Worm (Caenorhabditis elegans) whole organism, young adult: ENCODE data around the gene T21H3.5.

Experiments
- C06A6.2 ChIP-seq: fragments of 200-800 bp; sonication (Bioruptor generic); conservative IDR thresholded peaks from 2 replicates; pipeline ENCODE4 v1.3.6; 2022; ENCODE audit warnings: missing genetic modification characterization, missing compliant biosample characterization
- C17E4.6 ChIP-seq: fragments of 200-800 bp; sonication (Bioruptor generic); IDR thresholded peaks from 2 replicates; pipeline ENCODE4 v1.3.6; 2022; ENCODE audit warnings: missing genetic modification reagents, missing genetic modification characterization, missing compliant biosample characterization
- D2030.7 ChIP-seq: fragments of 200-800 bp; sonication (Bioruptor generic); IDR thresholded peaks from 2 replicates; pipeline ENCODE4 v1.3.6; 2022; ENCODE audit warnings: missing genetic modification reagents, missing genetic modification characterization, missing compliant biosample characterization
- F33H1.4 ChIP-seq: fragments of 200-800 bp; sonication (Bioruptor generic); IDR thresholded peaks from 2 replicates; pipeline ENCODE4 v1.3.6; 2022; ENCODE audit warnings: missing genetic modification reagents, missing genetic modification characterization, missing compliant biosample characterization
- K12H6.12 ChIP-seq: fragments of 200-800 bp; sonication (Bioruptor generic); optimal IDR thresholded peaks from 2 replicates; lab custom pipeline; 2018; ENCODE audit warnings: mild to moderate bottlenecking, missing genetic modification characterization, missing compliant biosample characterization
- T07F8.4 ChIP-seq: sonication (generic microtip); optimal IDR thresholded peaks from 2 replicates; lab custom pipeline; 2016; ENCODE audit warnings: mild to moderate bottlenecking, missing genetic modification characterization, moderate library complexity, missing compliant biosample characterization
- Y95B8A.8 ChIP-seq: fragments of 200-800 bp; sonication (Bioruptor generic); IDR thresholded peaks from 2 replicates; pipeline ENCODE4 v1.3.6; 2022; ENCODE audit warnings: missing genetic modification reagents, missing genetic modification characterization, missing compliant biosample characterization
- aptf-2 ChIP-seq: fragments of 200-800 bp; sonication (Bioruptor generic); conservative IDR thresholded peaks from 2 replicates; pipeline ENCODE4 v1.3.6; 2022; ENCODE audit warnings: missing genetic modification reagents, missing genetic modification characterization, missing compliant biosample characterization
- atf-7 ChIP-seq: sonication (generic microtip); optimal IDR thresholded peaks from 2 replicates; lab custom pipeline; 2017; ENCODE audit warnings: mild to moderate bottlenecking, missing genetic modification characterization, missing compliant biosample characterization
- athp-1 ChIP-seq: sonication (generic microtip); optimal IDR thresholded peaks from 2 replicates; lab custom pipeline; 2017; ENCODE audit warnings: mild to moderate bottlenecking, missing genetic modification characterization, missing compliant biosample characterization
- attf-3 ChIP-seq: fragments of 200-800 bp; sonication (Bioruptor generic); conservative IDR thresholded peaks from 2 replicates; pipeline ENCODE4 v1.3.6; 2022; ENCODE audit warnings: missing genetic modification reagents, missing genetic modification characterization, missing compliant biosample characterization
- attf-5 ChIP-seq: fragments of 200-800 bp; sonication (Bioruptor generic); optimal IDR thresholded peaks from 2 replicates; lab custom pipeline; 2018; ENCODE audit warnings: mild to moderate bottlenecking, missing genetic modification characterization, missing compliant biosample characterization
- ceh-100 ChIP-seq: fragments of 200-800 bp; sonication (Bioruptor generic); IDR thresholded peaks from 2 replicates; pipeline ENCODE4 v1.3.6; 2022; ENCODE audit warnings: missing genetic modification reagents, missing genetic modification characterization, missing compliant biosample characterization
- ceh-27 ChIP-seq: fragments of 200-800 bp; sonication (Bioruptor generic); optimal IDR thresholded peaks from 2 replicates; lab custom pipeline; 2018; ENCODE audit warnings: mild to moderate bottlenecking, missing genetic modification characterization, moderate library complexity, missing compliant biosample characterization
- ceh-91 ChIP-seq: fragments of 200-800 bp; sonication (Bioruptor generic); IDR thresholded peaks from 2 replicates; pipeline ENCODE4 v1.3.6; 2022; ENCODE audit warnings: missing genetic modification reagents, missing genetic modification characterization, missing compliant biosample characterization
- dox-1 ChIP-seq: fragments of 200-800 bp; sonication (Bioruptor generic); IDR thresholded peaks from 2 replicates; pipeline ENCODE4 v1.3.6; 2022; ENCODE audit warnings: missing genetic modification reagents, missing genetic modification characterization, missing compliant biosample characterization
- dpl-1 ChIP-seq: fragments of 150-350 bp; optimal IDR thresholded peaks from 2 replicates; lab custom pipeline; 2014; ENCODE audit warnings: missing biosample characterization, missing genetic modification reagents, missing genetic modification characterization
- egl-44 ChIP-seq: fragments of 200-800 bp; sonication (Bioruptor generic); IDR thresholded peaks from 2 replicates; pipeline ENCODE4 v1.3.6; 2022; ENCODE audit warnings: missing genetic modification reagents, missing genetic modification characterization, missing compliant biosample characterization
- egrh-3 ChIP-seq: fragments of 200-800 bp; sonication (Bioruptor generic); IDR thresholded peaks from 2 replicates; pipeline ENCODE4 v1.3.6; 2022; ENCODE audit warnings: missing genetic modification reagents, missing genetic modification characterization, missing compliant biosample characterization
- ekl-4 ChIP-seq: fragments of 200-800 bp; sonication (Bioruptor generic); IDR thresholded peaks from 2 replicates; pipeline ENCODE4 v1.3.6; 2022; ENCODE audit warnings: missing genetic modification reagents, missing genetic modification characterization, missing compliant biosample characterization
- hmg-1.2 ChIP-seq: fragments of 200-800 bp; sonication (Bioruptor generic); IDR thresholded peaks from 2 replicates; pipeline ENCODE4 v1.3.6; 2022; ENCODE audit warnings: missing genetic modification reagents, missing genetic modification characterization, missing compliant biosample characterization
- hmg-20 ChIP-seq: fragments of 200-800 bp; sonication (Bioruptor generic); IDR thresholded peaks from 2 replicates; pipeline ENCODE4 v1.3.6; 2022; ENCODE audit warnings: missing genetic modification reagents, missing genetic modification characterization, missing compliant biosample characterization
- lag-1 ChIP-seq: fragments of 200-800 bp; sonication (Bioruptor generic); IDR thresholded peaks from 2 replicates; pipeline ENCODE4 v1.3.6; 2022; ENCODE audit warnings: missing genetic modification reagents, missing genetic modification characterization, missing compliant biosample characterization
- lin-35 ChIP-seq, 3 experiments: fragments of 150-350 bp in 2 of 3; sonication (generic microtip) in 1 of 3; optimal IDR thresholded peaks; 2 replicates each; lab custom pipeline; 2014 to 2018; ENCODE audit warnings: missing biosample characterization in 3 of 3, missing genetic modification characterization in 3 of 3, missing genetic modification reagents in 3 of 3
- madf-10 ChIP-seq: sonication (generic microtip); optimal IDR thresholded peaks from 2 replicates; lab custom pipeline; 2016; ENCODE audit warnings: mild to moderate bottlenecking, missing genetic modification characterization, missing compliant biosample characterization
- madf-3 ChIP-seq: fragments of 200-800 bp; sonication (Bioruptor generic); IDR thresholded peaks from 2 replicates; pipeline ENCODE4 v1.3.6; 2022; ENCODE audit warnings: missing genetic modification reagents, missing genetic modification characterization, missing compliant biosample characterization
- madf-8 ChIP-seq: fragments of 200-800 bp; sonication (Bioruptor generic); conservative IDR thresholded peaks from 2 replicates; pipeline ENCODE4 v1.3.6; 2022; ENCODE audit warnings: missing genetic modification reagents, missing genetic modification characterization, missing compliant biosample characterization
- mcd-1 ChIP-seq: fragments of 200-800 bp; sonication (Bioruptor generic); IDR thresholded peaks from 2 replicates; pipeline ENCODE4 v1.3.6; 2022; ENCODE audit warnings: missing genetic modification reagents, missing genetic modification characterization, missing compliant biosample characterization
- nfya-2 ChIP-seq: fragments of 200-800 bp; sonication (Bioruptor generic); IDR thresholded peaks from 2 replicates; pipeline ENCODE4 v1.3.6; 2022; ENCODE audit warnings: missing genetic modification reagents, missing genetic modification characterization, missing compliant biosample characterization
- nhr-80 ChIP-seq: sonication (generic microtip); optimal IDR thresholded peaks from 2 replicates; lab custom pipeline; 2016; ENCODE audit warnings: missing genetic modification characterization, missing compliant biosample characterization
- pbrm-1 ChIP-seq: fragments of 200-800 bp; sonication (Bioruptor generic); IDR thresholded peaks from 2 replicates; pipeline ENCODE4 v1.3.6; 2022; ENCODE audit warnings: missing genetic modification reagents, missing genetic modification characterization, missing compliant biosample characterization
- rcor-1 ChIP-seq: fragments of 200-800 bp; sonication (Bioruptor generic); IDR thresholded peaks from 2 replicates; pipeline ENCODE4 v1.3.6; 2022; ENCODE audit warnings: missing genetic modification reagents, missing genetic modification characterization, missing compliant biosample characterization
- snpc-3.4 ChIP-seq: sonication (generic microtip); optimal IDR thresholded peaks from 2 replicates; lab custom pipeline; 2017; ENCODE audit warnings: missing genetic modification characterization, mild to moderate bottlenecking, missing compliant biosample characterization, antibody characterized with exemption, moderate library complexity, missing genotype, missing genetic modification reagents
- snpc-4 ChIP-seq, 5 experiments: fragments of 150-350 bp in 1 of 5; sonication (generic microtip) in 4 of 5; optimal IDR thresholded peaks; 2 replicates each; lab custom pipeline; 2014 to 2018; ENCODE audit warnings: missing genetic modification characterization in 5 of 5, missing biosample characterization in 3 of 5, antibody characterized with exemption in 2 of 5, mild to moderate bottlenecking in 2 of 5, missing compliant biosample characterization in 2 of 5, missing genotype in 2 of 5, moderate library complexity in 2 of 5, missing genetic modification reagents in 1 of 5
- unc-130 ChIP-seq: sonication (generic microtip); optimal IDR thresholded peaks from 2 replicates; lab custom pipeline; 2016; ENCODE audit warnings: missing genetic modification reagents, missing genetic modification characterization, missing compliant biosample characterization
- zfh-2 ChIP-seq: fragments of 200-800 bp; sonication (Bioruptor generic); conservative IDR thresholded peaks from 2 replicates; pipeline ENCODE4 v1.3.6; 2022; ENCODE audit warnings: missing genetic modification reagents, missing genetic modification characterization, missing compliant biosample characterization
- ztf-18 ChIP-seq: sonication (generic microtip); optimal IDR thresholded peaks from 2 replicates; lab custom pipeline; 2016; ENCODE audit warnings: missing genotype, mild to moderate bottlenecking, missing genetic modification characterization, missing compliant biosample characterization
- ztf-28 ChIP-seq: fragments of 200-800 bp; sonication (Bioruptor generic); IDR thresholded peaks from 2 replicates; pipeline ENCODE4 v1.3.6; 2022; ENCODE audit warnings: missing genetic modification reagents, missing genetic modification characterization, missing compliant biosample characterization
- ztf-6 ChIP-seq: fragments of 200-800 bp; sonication (Bioruptor generic); IDR thresholded peaks from 2 replicates; pipeline ENCODE4 v1.3.6; 2022; ENCODE audit warnings: missing genetic modification reagents, missing genetic modification characterization, missing compliant biosample characterization

The T21H3.5 gene

DNA sequence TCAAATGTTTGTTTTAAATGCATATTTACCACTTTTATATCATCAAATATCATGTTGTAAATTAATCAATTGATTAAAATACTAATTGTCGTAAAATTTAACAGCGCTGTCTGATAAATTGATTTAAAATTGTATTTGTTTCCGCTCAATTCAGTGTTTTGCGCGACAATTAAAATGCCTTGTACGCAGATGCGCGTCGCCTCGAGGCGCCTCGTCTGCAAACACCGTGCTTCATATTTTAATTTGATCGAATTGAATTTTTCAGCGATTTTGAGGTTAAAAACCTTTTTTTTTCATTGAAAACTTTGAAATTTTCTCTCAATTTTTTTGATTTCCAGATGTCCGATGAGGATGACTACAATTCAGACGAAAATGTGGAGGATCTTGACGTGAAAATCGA lies 42.9 kb upstream of the T21H3.5 start, which contains the start of gene Y50D4A.5 (continued):
- TF ChIP-seq C06A6.2, result no peak
- no peak for TF ChIP-seq lag-1 (GFP tag; lab: Robert Waterston, UW)
- peak; percentile 57 for TF ChIP-seq mcd-1 (GFP tag; lab: Robert Waterston, UW)
- no peak for TF ChIP-seq egl-44 (GFP tag; lab: Robert Waterston, UW)
- no peak for TF ChIP-seq atf-7 (tag; lab: Kevin White, UChicago)
- TF ChIP-seq nfya-2 (GFP tag; lab: Robert Waterston, UW), result no peak

DNA sequence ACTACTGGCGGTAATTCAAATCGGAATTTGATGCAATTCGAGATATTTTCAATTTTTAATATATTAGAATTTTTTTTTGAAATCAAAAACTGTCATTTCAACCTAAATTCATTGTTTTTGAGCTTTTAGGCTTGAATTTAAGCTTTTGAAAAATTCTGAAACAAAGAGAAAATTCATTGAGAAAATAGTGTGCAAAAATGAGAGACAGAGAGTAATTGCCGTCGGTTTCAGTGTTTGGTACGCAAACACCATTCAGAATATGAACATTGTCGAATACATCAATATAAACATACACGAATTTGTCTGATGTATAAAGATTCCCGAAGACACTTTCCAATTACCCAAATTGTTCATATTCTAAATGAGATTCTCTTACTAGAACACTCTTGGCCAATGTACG lies 37.6 kb upstream of the T21H3.5 start:
- TF ChIP-seq madf-10 (tag; lab: Kevin White, UChicago) (no peak), hmg-1.2 (GFP tag; lab: Robert Waterston, UW) (peak; percentile 83)

DNA sequence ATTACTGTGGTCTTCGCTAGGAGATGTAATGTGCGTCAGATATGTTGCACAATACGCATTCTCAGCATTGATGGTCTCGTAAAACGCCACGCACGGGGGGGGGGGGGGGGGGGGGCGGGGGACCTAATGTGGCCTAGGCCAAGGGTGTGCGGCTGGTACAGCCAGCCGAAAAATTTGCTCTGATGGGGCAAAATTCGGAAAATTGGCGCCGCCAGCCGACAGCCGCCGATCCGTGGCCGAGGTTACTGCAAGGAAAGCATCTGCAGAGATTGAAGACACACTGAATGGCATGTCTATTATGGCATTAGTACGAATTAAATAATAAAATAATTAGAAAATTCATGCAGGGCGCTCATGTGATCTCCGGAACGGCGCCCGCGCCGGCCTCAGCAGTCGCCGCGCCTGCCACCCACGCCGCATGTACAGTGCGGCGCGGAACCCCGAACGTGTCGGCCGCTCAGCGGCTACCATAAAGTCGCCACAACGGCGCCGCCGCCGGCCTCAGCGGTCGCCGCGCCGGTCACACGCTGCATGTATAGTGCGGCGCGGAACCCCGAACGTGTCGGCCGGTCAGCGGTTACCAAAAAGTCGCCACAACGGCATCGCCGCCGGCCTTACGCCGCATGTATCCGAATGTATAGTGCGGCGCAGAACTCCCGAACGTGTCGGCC lies 35.3 kb upstream of the T21H3.5 start, which contains the start of gene Y50D4A.6:
Gene Y50D4A.6 (minus strand): TSS at position 51 of the 671 bp plus-strand sequence.
- peak; percentile 36 for TF ChIP-seq hmg-1.2 (GFP tag; lab: Robert Waterston, UW)
- TF ChIP-seq snpc-4 (GFP tag; optimal IDR thresholded peaks at IDR 0.05; lab: Kevin White, UChicago), result no peak
- peak in 2 of 4 experiments; percentile 31 to 54 for TF ChIP-seq snpc-4 (tag; optimal IDR thresholded peaks at IDR 0.05; lab: Kevin White, UChicago)
- peak; percentile 95 for TF ChIP-seq egrh-3 (GFP tag; lab: Robert Waterston, UW)
- TF ChIP-seq zfh-2, result peak; percentile 93
- no peak for TF ChIP-seq snpc-3.4 (tag; lab: Kevin White, UChicago)

DNA sequence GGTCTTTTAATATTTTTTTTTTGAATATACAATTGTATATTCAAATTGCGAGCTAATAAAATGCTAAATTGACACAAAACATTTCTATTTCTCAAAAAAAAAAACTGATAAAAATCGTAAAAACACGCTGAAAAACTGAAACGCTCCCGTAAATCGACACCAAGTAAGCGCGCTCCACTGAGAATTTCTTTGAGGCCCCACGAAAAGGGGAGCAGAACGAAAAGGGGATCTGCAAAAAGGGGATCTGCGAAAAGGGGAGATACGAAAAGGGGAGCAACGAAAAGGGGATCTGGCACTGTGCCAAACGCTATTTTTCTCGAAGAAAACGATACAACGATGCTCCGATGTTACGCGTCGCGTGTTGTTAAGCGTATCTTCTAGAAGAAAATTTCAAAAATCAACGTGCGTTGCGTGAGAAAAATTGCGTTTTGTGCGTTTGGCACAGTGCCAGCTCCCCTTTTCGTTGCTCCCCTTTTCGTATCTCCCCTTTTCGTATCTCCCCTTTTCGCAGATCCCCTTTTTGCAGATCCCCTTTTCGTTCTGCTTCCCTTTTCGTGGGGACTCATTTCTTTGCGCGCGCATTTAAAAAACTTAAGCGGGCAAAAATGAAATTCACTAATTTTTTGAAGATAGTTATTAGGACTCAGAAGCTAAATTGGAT lies 33.1 kb upstream of the T21H3.5 start:
- TF ChIP-seq ceh-27 (GFP tag; lab: Kevin White, UChicago) (peak; percentile 52), ztf-18 (tag; lab: Kevin White, UChicago) (peak; percentile 35), mcd-1 (GFP tag; lab: Robert Waterston, UW) (peak; percentile 94), ztf-6 (GFP tag; lab: Robert Waterston, UW) (peak; percentile 62; the same call in 1 of the 2 replicates), pbrm-1 (GFP tag; lab: Robert Waterston, UW) (peak; percentile 76), lin-35 (GFP tag; optimal IDR thresholded peaks at IDR 0.05; lab: Kevin White, UChicago) (peak in 2 of 3 experiments; percentile 12 to 81), rcor-1 (GFP tag; lab: Robert Waterston, UW) (peak; percentile 63), Y95B8A.8 (0 out of 2 replicates have a peak, but pooled peaks have one; percentile 45), unc-130 (GFP tag; lab: Kevin White, UChicago) (peak; percentile 52), D2030.7 (GFP tag; lab: Robert Waterston, UW) (peak; percentile 91), attf-3 (GFP tag; lab: Robert Waterston, UW) (peak; percentile 88), ztf-28 (GFP tag; lab: Robert Waterston, UW) (peak; percentile 80), ekl-4 (GFP tag; lab: Robert Waterston, UW) (peak; percentile 71), madf-8 (peak; percentile 36), aptf-2 (GFP tag; lab: Robert Waterston, UW) (0 out of 2 replicates have a peak, but pooled peaks have one; percentile 10), T07F8.4 (tag; lab: Kevin White, UChicago) (peak; percentile 35), F33H1.4 (peak; percentile 38), madf-3 (GFP tag; lab: Robert Waterston, UW) (peak; percentile 82), hmg-1.2 (GFP tag; lab: Robert Waterston, UW) (peak; percentile 31; the same call in 1 of the 2 replicates), K12H6.12 (peak; percentile 17), ceh-91 (GFP tag; lab: Robert Waterston, UW) (peak; percentile 54), egl-44 (GFP tag; lab: Robert Waterston, UW) (peak; percentile 50; the same call in 1 of the 2 replicates), nhr-80 (tag; lab: Kevin White, UChicago) (peak; percentile 25), hmg-20 (GFP tag; lab: Robert Waterston, UW) (peak; percentile 39; the same call in 1 of the 2 replicates), C17E4.6 (peak; percentile 39; the same call in 1 of the 2 replicates), egrh-3 (GFP tag; lab: Robert Waterston, UW) (peak; percentile 72), attf-5 (GFP tag; lab: Kevin White, UChicago) (peak; percentile 85), ceh-100 (GFP tag; lab: Robert Waterston, UW) (peak; percentile 98), dox-1 (GFP tag; lab: Robert Waterston, UW) (peak; percentile 77), athp-1 (peak; percentile 27), dpl-1 (GFP tag; lab: Kevin White, UChicago) (peak; percentile 51)
